Worm (Caenorhabditis elegans) whole organism, L2 larva: ENCODE results near the gene rfth-1.

Experiments used
- C34F6.9 ChIP-seq: fragments of 150-350 bp; optimal IDR thresholded peaks from 2 replicates; lab custom pipeline; 2014; ENCODE audit warnings: missing biosample characterization, missing genetic modification characterization
- F13H6.1 ChIP-seq: sonication (generic microtip); optimal IDR thresholded peaks from 2 replicates; lab custom pipeline; 2016; ENCODE audit warnings: missing genetic modification characterization, missing compliant biosample characterization
- R02D3.7 ChIP-seq: fragments of 150-350 bp; optimal IDR thresholded peaks from 2 replicates; lab custom pipeline; 2014; ENCODE audit warnings: missing biosample characterization, missing genetic modification characterization
- ZK546.5 ChIP-seq: sonication (generic microtip); optimal IDR thresholded peaks from 2 replicates; lab custom pipeline; 2017; ENCODE audit warnings: missing biosample characterization, missing genetic modification characterization
- alr-1 ChIP-seq: fragments of 150-350 bp; optimal IDR thresholded peaks from 2 replicates; lab custom pipeline; 2014; ENCODE audit warnings: missing biosample characterization, missing genetic modification characterization
- aly-2 ChIP-seq: fragments of 150-350 bp; optimal IDR thresholded peaks from 2 replicates; lab custom pipeline; 2014; ENCODE audit warnings: missing biosample characterization, missing genetic modification characterization
- ama-1 ChIP-seq: fragments of 150-350 bp; optimal IDR thresholded peaks from 2 replicates; lab custom pipeline; 2018; ENCODE audit warnings: inconsistent platforms
- ceh-16 ChIP-seq: fragments of 150-350 bp; optimal IDR thresholded peaks from 2 replicates; lab custom pipeline; 2014; ENCODE audit warnings: missing biosample characterization, missing genetic modification characterization
- ceh-82 ChIP-seq: fragments of 150-350 bp; optimal IDR thresholded peaks from 2 replicates; lab custom pipeline; 2014; ENCODE audit warnings: missing biosample characterization, missing genetic modification characterization
- crh-2 ChIP-seq: sonication (generic microtip); optimal IDR thresholded peaks from 2 replicates; lab custom pipeline; 2017; ENCODE audit warnings: missing biosample characterization, missing genetic modification characterization
- egl-27 ChIP-seq: sonication (generic microtip); optimal IDR thresholded peaks from 3 replicates; lab custom pipeline; 2017; ENCODE audit warnings: missing biosample characterization, missing genetic modification reagents, missing genetic modification characterization
- elt-1 ChIP-seq: fragments of 150-350 bp; optimal IDR thresholded peaks from 2 replicates; lab custom pipeline; 2014; ENCODE audit warnings: missing biosample characterization, missing genetic modification characterization
- elt-3 ChIP-seq: sonication (generic microtip); optimal IDR thresholded peaks from 2 replicates; lab custom pipeline; 2017; ENCODE audit warnings: missing biosample characterization, missing genetic modification characterization
- fos-1 ChIP-seq: fragments of 150-350 bp; optimal IDR thresholded peaks from 2 replicates; lab custom pipeline; 2014; ENCODE audit warnings: missing biosample characterization, missing genetic modification characterization
- gmeb-1 ChIP-seq: fragments of 150-350 bp; optimal IDR thresholded peaks from 2 replicates; lab custom pipeline; 2014; ENCODE audit warnings: missing biosample characterization, missing genetic modification characterization
- lin-13 ChIP-seq: fragments of 150-350 bp; optimal IDR thresholded peaks from 2 replicates; lab custom pipeline; 2014; ENCODE audit warnings: missing biosample characterization, missing genetic modification reagents, missing genetic modification characterization
- lin-39 ChIP-seq: fragments of 150-350 bp; optimal IDR thresholded peaks from 2 replicates; lab custom pipeline; 2014; ENCODE audit warnings: missing biosample characterization, missing genetic modification reagents, missing genetic modification characterization
- mab-5 ChIP-seq: fragments of 150-350 bp; optimal IDR thresholded peaks from 2 replicates; lab custom pipeline; 2014; ENCODE audit warnings: missing biosample characterization, missing genetic modification characterization
- nhr-11 ChIP-seq: fragments of 150-350 bp; optimal IDR thresholded peaks from 2 replicates; lab custom pipeline; 2014; ENCODE audit warnings: missing biosample characterization, missing genetic modification characterization
- nhr-12 ChIP-seq: fragments of 150-350 bp; optimal IDR thresholded peaks from 2 replicates; lab custom pipeline; 2014; ENCODE audit warnings: missing biosample characterization, missing genetic modification characterization
- nhr-129 ChIP-seq: fragments of 150-350 bp; optimal IDR thresholded peaks from 2 replicates; lab custom pipeline; 2014; ENCODE audit warnings: missing biosample characterization, missing genetic modification characterization
- nhr-21 ChIP-seq: fragments of 150-350 bp; optimal IDR thresholded peaks from 2 replicates; lab custom pipeline; 2014; ENCODE audit warnings: missing biosample characterization, missing genetic modification characterization
- peb-1 ChIP-seq: fragments of 150-350 bp; optimal IDR thresholded peaks from 2 replicates; lab custom pipeline; 2014; ENCODE audit warnings: missing biosample characterization, missing genetic modification characterization
- sem-4 ChIP-seq: fragments of 150-350 bp; optimal IDR thresholded peaks from 2 replicates; lab custom pipeline; 2014; ENCODE audit warnings: missing biosample characterization, missing genetic modification reagents, missing genetic modification characterization
- skn-1 ChIP-seq: sonication (generic microtip); optimal IDR thresholded peaks from 2 replicates; lab custom pipeline; 2017; ENCODE audit warnings: missing biosample characterization, missing genetic modification characterization
- sma-3 ChIP-seq: sonication (generic microtip); optimal IDR thresholded peaks from 2 replicates; lab custom pipeline; 2016; ENCODE audit warnings: missing genetic modification reagents, missing genetic modification characterization, missing compliant biosample characterization
- sma-9 ChIP-seq, 2 experiments: fragments of 150-350 bp in 1 of 2; sonication (generic microtip) in 1 of 2; optimal IDR thresholded peaks; 2 replicates each; lab custom pipeline; 2014 to 2016; ENCODE audit warnings: missing genetic modification characterization in 2 of 2, mild to moderate bottlenecking in 1 of 2, missing biosample characterization in 1 of 2, missing compliant biosample characterization in 1 of 2, missing genetic modification reagents in 1 of 2, moderate library complexity in 1 of 2
- snpc-4 ChIP-seq: fragments of 150-350 bp; optimal IDR thresholded peaks from 2 replicates; lab custom pipeline; 2014; ENCODE audit warnings: missing biosample characterization, missing genetic modification characterization
- unc-39 ChIP-seq: fragments of 150-350 bp; optimal IDR thresholded peaks from 2 replicates; lab custom pipeline; 2014; ENCODE audit warnings: missing biosample characterization, missing genetic modification characterization
- unc-55 ChIP-seq: fragments of 150-350 bp; sonication (generic microtip); optimal IDR thresholded peaks from 3 replicates; lab custom pipeline; 2014; ENCODE audit warnings: missing biosample characterization, missing genetic modification reagents, missing genetic modification characterization
- zag-1 ChIP-seq: fragments of 150-350 bp; optimal IDR thresholded peaks from 2 replicates; lab custom pipeline; 2014; ENCODE audit warnings: missing biosample characterization, missing genetic modification characterization
- ztf-1 ChIP-seq: fragments of 200-800 bp; sonication (Bioruptor generic); conservative IDR thresholded peaks from 2 replicates; pipeline ENCODE4 v1.3.6; 2022; ENCODE audit warnings: missing genetic modification characterization, missing compliant biosample characterization
- ztf-4 ChIP-seq: fragments of 150-350 bp; optimal IDR thresholded peaks from 2 replicates; lab custom pipeline; 2014; ENCODE audit warnings: missing biosample characterization, missing genetic modification characterization

rfth-1 gene

DNA sequence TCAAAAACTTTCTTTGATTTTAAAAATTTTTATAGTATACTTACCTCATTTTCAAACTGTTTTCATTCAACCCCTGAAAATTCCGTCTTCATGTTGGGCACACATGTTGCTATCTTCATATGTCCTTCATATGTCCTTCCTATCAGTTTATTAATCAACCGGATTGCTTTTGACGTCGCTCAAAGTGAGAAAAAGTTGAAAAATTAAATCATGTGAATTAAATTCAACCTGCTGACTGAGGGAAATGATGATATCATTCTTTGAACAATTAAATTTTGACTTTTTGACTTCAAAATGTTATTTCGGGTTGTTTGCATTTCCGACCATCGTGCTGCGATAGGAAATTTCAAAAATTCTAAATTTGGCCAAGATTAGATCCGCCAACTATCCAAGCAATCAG is 26.6 kb downstream of the rfth-1 start:
- no peak for TF ChIP-seq peb-1
- no peak for TF ChIP-seq nhr-129 (tag; lab: Kevin White, UChicago)
- TF ChIP-seq sem-4 (tag; lab: Kevin White, UChicago) = no peak
- no peak for TF ChIP-seq elt-1 (tag; lab: Kevin White, UChicago)
- no peak for TF ChIP-seq C34F6.9 (tag; lab: Kevin White, UChicago)
- TF ChIP-seq fos-1 (tag; lab: Kevin White, UChicago) = peak; percentile 19
- TF ChIP-seq sma-3 (GFP tag; lab: Kevin White, UChicago) = no peak

DNA sequence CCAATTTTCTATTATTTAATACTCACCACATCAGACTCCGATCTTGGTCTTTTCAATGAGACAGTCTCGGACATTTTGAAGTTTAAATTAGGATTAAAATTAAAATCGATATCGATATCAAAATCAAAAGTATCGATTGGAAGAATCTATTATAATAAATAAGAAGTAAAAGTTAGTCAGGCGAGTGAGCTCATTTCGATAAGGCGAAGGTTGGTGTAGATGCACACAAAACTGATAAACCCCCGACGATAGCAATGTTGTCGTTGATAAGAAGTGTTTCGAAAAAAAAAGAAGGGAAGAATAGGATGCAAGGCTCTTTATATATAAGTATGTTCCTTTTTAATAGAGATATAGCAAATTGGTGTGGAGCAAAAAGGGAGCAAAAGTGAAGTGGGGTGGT is 28.6 kb downstream of the rfth-1 start, which contains the start of gene M01H9.4:
Gene M01H9.4 (minus strand): TSS at position 379 of the 400 bp plus-strand sequence.
- TF ChIP-seq fos-1 (tag; lab: Kevin White, UChicago) = peak; percentile 99
- TF ChIP-seq sma-9 (GFP tag; optimal IDR thresholded peaks at IDR 0.05; lab: Kevin White, UChicago) = peak; percentile 49
- no peak for TF ChIP-seq sma-9 (tag; optimal IDR thresholded peaks at IDR 0.05; lab: Kevin White, UChicago)
- TF ChIP-seq egl-27 (tag; lab: Kevin White, UChicago) = no peak
- TF ChIP-seq unc-55 (GFP tag; lab: Kevin White, UChicago) = no peak
- no peak for TF ChIP-seq nhr-11 (tag; lab: Kevin White, UChicago)
- TF ChIP-seq elt-1 (tag; lab: Kevin White, UChicago) = no peak
- TF ChIP-seq unc-39 (tag; lab: Kevin White, UChicago) = no peak
- no peak for TF ChIP-seq F13H6.1 (tag; lab: Kevin White, UChicago)
- TF ChIP-seq skn-1 (tag; lab: Kevin White, UChicago) = no peak
- no peak for TF ChIP-seq zag-1 (tag; lab: Kevin White, UChicago)
- no peak for TF ChIP-seq ama-1 (lab: Kevin White, UChicago)

- no peak for TF ChIP-seq nhr-129 (tag; lab: Kevin White, UChicago)
- TF ChIP-seq elt-3 = no peak
- no peak for TF ChIP-seq F13H6.1 (tag; lab: Kevin White, UChicago)
- no peak for TF ChIP-seq snpc-4
- TF ChIP-seq fos-1 (tag; lab: Kevin White, UChicago) = peak; percentile 59
- no peak for TF ChIP-seq ztf-4 (tag; lab: Kevin White, UChicago)
- no peak for TF ChIP-seq C34F6.9 (tag; lab: Kevin White, UChicago)
- TF ChIP-seq egl-27 (tag; lab: Kevin White, UChicago) = no peak
Observed at ce11 chrIV:4481298-4481697, 29.8 kb downstream of the rfth-1 start.

DNA sequence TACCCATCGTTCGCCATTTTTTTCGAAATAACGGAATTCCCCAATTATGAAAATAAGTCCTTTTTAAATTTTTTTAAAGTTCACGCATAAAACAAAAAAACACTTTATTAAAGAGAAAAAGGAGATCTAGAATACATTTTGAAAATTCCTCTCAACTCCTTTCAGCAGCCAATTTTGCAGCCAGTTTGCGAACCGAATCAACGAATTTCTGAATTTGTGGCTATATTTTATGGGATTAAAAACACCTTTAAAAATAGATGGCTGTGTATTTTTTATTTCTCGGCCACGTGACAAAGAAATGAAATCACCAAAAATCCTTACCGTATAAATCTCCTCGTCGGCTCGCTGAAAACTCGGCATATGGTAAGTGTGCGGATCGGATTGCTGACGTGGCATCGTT is 31.1 kb downstream of the rfth-1 start, which contains the start of gene M01H9.10:
Gene M01H9.10 (minus strand): TSS at position 101 of the 400 bp plus-strand sequence.
- TF ChIP-seq crh-2 (no peak), sma-3 (GFP tag; lab: Kevin White, UChicago) (no peak), nhr-21 (tag; lab: Kevin White, UChicago) (no peak), ceh-82 (tag; lab: Kevin White, UChicago) (no peak), gmeb-1 (tag; lab: Kevin White, UChicago) (no peak), nhr-12 (no peak), zag-1 (tag; lab: Kevin White, UChicago) (no peak), mab-5 (tag; lab: Kevin White, UChicago) (no peak), nhr-11 (tag; lab: Kevin White, UChicago) (no peak), elt-3 (no peak), ZK546.5 (no peak), sem-4 (tag; lab: Kevin White, UChicago) (no peak), fos-1 (tag; lab: Kevin White, UChicago) (no peak), aly-2 (tag; lab: Kevin White, UChicago) (no peak), ztf-1 (GFP tag; lab: Robert Waterston, UW) (no peak), ceh-16 (no peak), ztf-4 (tag; lab: Kevin White, UChicago) (no peak), lin-13 (GFP tag; lab: Kevin White, UChicago) (no peak), alr-1 (no peak), R02D3.7 (tag; lab: Kevin White, UChicago) (no peak)
- TF ChIP-seq, all 48 proteins: peak for 0

- TF ChIP-seq sma-9 (GFP tag; optimal IDR thresholded peaks at IDR 0.05; lab: Kevin White, UChicago) = peak; percentile 64
- TF ChIP-seq sma-9 (tag; optimal IDR thresholded peaks at IDR 0.05; lab: Kevin White, UChicago) = no peak
- TF ChIP-seq lin-39 = no peak
- TF ChIP-seq, all 48 proteins: peak for 1
Observed at ce11 chrIV:4478612-4479011, 32.5 kb downstream of the rfth-1 start.
